Fruit fly (Drosophila melanogaster) whole organism, embryonic: ENCODE measurements around the gene sws.
A peak's percentile ranks its signal among the peaks of the same experiment; 100 is the strongest.

Experiments
- Atf3 ChIP-seq: fragments of 200-800 bp; sonication (Bioruptor generic); optimal IDR thresholded peaks from 3 replicates; lab custom pipeline; 2016; ENCODE audit warnings: missing biosample characterization, missing genetic modification characterization
- CG10267 ChIP-seq: fragments of 200-800 bp; sonication (Bioruptor generic); optimal IDR thresholded peaks from 2 replicates; lab custom pipeline; 2018; ENCODE audit warnings: missing biosample characterization, mild to moderate bottlenecking, missing genetic modification characterization, moderate library complexity
- CG11456 ChIP-seq: fragments of 200-800 bp; sonication (Bioruptor generic); IDR thresholded peaks from 3 replicates; pipeline ENCODE4 v1.3.6; 2022; ENCODE audit warnings: missing biosample characterization, missing genetic modification characterization
- CG12391 ChIP-seq: fragments of 200-800 bp; sonication (Bioruptor generic); optimal IDR thresholded peaks from 3 replicates; lab custom pipeline; 2018; ENCODE audit warnings: missing biosample characterization, mild to moderate bottlenecking, missing genetic modification characterization, moderate library complexity
- CG12744 ChIP-seq: fragments of 200-800 bp; sonication (Bioruptor generic); optimal IDR thresholded peaks from 2 replicates; lab custom pipeline; 2016; ENCODE audit warnings: missing biosample characterization, missing genetic modification characterization
- CG14710 ChIP-seq: fragments of 200-800 bp; sonication (Bioruptor generic); optimal IDR thresholded peaks from 3 replicates; lab custom pipeline; 2019; ENCODE audit warnings: missing biosample characterization, mild to moderate bottlenecking, missing genetic modification characterization, moderate library complexity
- CG15479 ChIP-seq: fragments of 200-800 bp; sonication (Bioruptor generic); optimal IDR thresholded peaks from 3 replicates; lab custom pipeline; 2019; ENCODE audit warnings: missing biosample characterization, mild to moderate bottlenecking, missing genetic modification characterization, moderate library complexity
- CG15601 ChIP-seq: fragments of 200-800 bp; sonication (Bioruptor generic); optimal IDR thresholded peaks from 3 replicates; lab custom pipeline; 2019; ENCODE audit warnings: missing biosample characterization, mild to moderate bottlenecking, missing genetic modification characterization, moderate library complexity
- CG15696 ChIP-seq: fragments of 200-800 bp; sonication (Bioruptor generic); optimal IDR thresholded peaks from 2 replicates; lab custom pipeline; 2019; ENCODE audit warnings: missing biosample characterization, mild to moderate bottlenecking, missing genetic modification characterization, moderate library complexity
- CG17385 ChIP-seq: fragments of 200-800 bp; sonication (Bioruptor generic); optimal IDR thresholded peaks from 3 replicates; lab custom pipeline; 2018; ENCODE audit warnings: missing biosample characterization, mild to moderate bottlenecking, missing genetic modification characterization
- CG2120 ChIP-seq: fragments of 200-800 bp; sonication (Bioruptor generic); optimal IDR thresholded peaks from 3 replicates; lab custom pipeline; 2016; ENCODE audit warnings: missing biosample characterization, missing genetic modification characterization
- CG4328 ChIP-seq: fragments of 200-800 bp; sonication (Bioruptor generic); optimal IDR thresholded peaks from 3 replicates; lab custom pipeline; 2017; ENCODE audit warnings: missing biosample characterization, missing genetic modification reagents, missing genetic modification characterization
- CG7839 ChIP-seq: fragments of 200-800 bp; sonication (Bioruptor generic); optimal IDR thresholded peaks from 3 replicates; lab custom pipeline; 2018; ENCODE audit warnings: missing biosample characterization, mild to moderate bottlenecking, missing genetic modification characterization, moderate library complexity
- CG9932 ChIP-seq: fragments of 200-800 bp; sonication (Bioruptor generic); IDR thresholded peaks from 2 replicates; pipeline ENCODE4 v1.3.6; 2022; ENCODE audit warnings: missing biosample characterization, missing genetic modification characterization
- Dbx ChIP-seq: fragments of 200-800 bp; sonication (Bioruptor generic); IDR thresholded peaks from 3 replicates; pipeline ENCODE4 v1.3.6; 2022; ENCODE audit warnings: missing biosample characterization, missing genetic modification characterization
- Dll ChIP-seq: fragments of 200-800 bp; sonication (Bioruptor generic); IDR thresholded peaks from 4 replicates; pipeline ENCODE4 v1.3.6; 2022; ENCODE audit warnings: missing biosample characterization, missing genetic modification characterization; ENCODE audit not compliant: partially characterized antibody
- H15 ChIP-seq: fragments of 200-800 bp; sonication (Bioruptor generic); IDR thresholded peaks from 3 replicates; pipeline ENCODE4 v1.3.6; 2022; ENCODE audit warnings: missing biosample characterization, missing genetic modification characterization
- HLH3B ChIP-seq: fragments of 200-800 bp; sonication (Bioruptor generic); IDR thresholded peaks from 2 replicates; pipeline ENCODE4 v1.3.6; 2022; ENCODE audit warnings: missing biosample characterization, missing genetic modification characterization
- HLHmδ ChIP-seq: fragments of 200-800 bp; sonication (Bioruptor generic); optimal IDR thresholded peaks from 2 replicates; lab custom pipeline; 2018; ENCODE audit warnings: missing biosample characterization, mild to moderate bottlenecking, missing genetic modification characterization, moderate library complexity
- Hr39 ChIP-seq: fragments of >200 bp; optimal IDR thresholded peaks from 2 replicates; lab custom pipeline; 2017
- Hr78 ChIP-seq, 2 experiments: fragments of 200-800 bp in 1 of 2; fragments of >200 bp in 1 of 2; sonication (Bioruptor generic) in 1 of 2; optimal IDR thresholded peaks; 2 replicates each; lab custom pipeline; 2017 to 2019; ENCODE audit warnings: missing biosample characterization in 2 of 2, missing genetic modification characterization in 2 of 2, mild to moderate bottlenecking in 1 of 2, moderate library complexity in 1 of 2
- Lim3 ChIP-seq: fragments of 200-800 bp; sonication (Bioruptor generic); IDR thresholded peaks from 2 replicates; pipeline ENCODE4 v1.3.6; 2022; ENCODE audit warnings: missing biosample characterization, missing genetic modification characterization
- Lpt ChIP-seq: fragments of >200 bp; optimal IDR thresholded peaks from 2 replicates; lab custom pipeline; 2018; ENCODE audit warnings: missing biosample characterization, missing genetic modification characterization
- MBD-R2 ChIP-seq: fragments of 200-800 bp; sonication (Bioruptor generic); IDR thresholded peaks from 2 replicates; pipeline ENCODE4 v1.3.6; 2022; ENCODE audit warnings: missing biosample characterization, missing genetic modification characterization
- MTF-1 ChIP-seq: fragments of 200-800 bp; sonication (Bioruptor generic); optimal IDR thresholded peaks from 2 replicates; lab custom pipeline; 2018; ENCODE audit warnings: missing biosample characterization, mild to moderate bottlenecking, missing genetic modification characterization, borderline replicate concordance
- Mad ChIP-seq: fragments of 200-800 bp; sonication (Bioruptor generic); optimal IDR thresholded peaks from 2 replicates; lab custom pipeline; 2016; ENCODE audit warnings: missing biosample characterization, missing genetic modification characterization
- Optix ChIP-seq: fragments of 200-800 bp; sonication (Bioruptor generic); IDR thresholded peaks from 3 replicates; pipeline ENCODE4 v1.3.6; 2022; ENCODE audit warnings: missing biosample characterization, missing genetic modification characterization
- Sox102F ChIP-seq: fragments of 200-800 bp; sonication (Bioruptor generic); optimal IDR thresholded peaks from 2 replicates; lab custom pipeline; 2018; ENCODE audit warnings: missing biosample characterization, mild to moderate bottlenecking, missing genetic modification characterization, moderate library complexity
- Sry-δ ChIP-seq: fragments of 200-800 bp; sonication (Bioruptor generic); optimal IDR thresholded peaks from 2 replicates; lab custom pipeline; 2016; ENCODE audit warnings: missing biosample characterization, missing genetic modification characterization
- Vsx1 ChIP-seq: fragments of 200-800 bp; sonication (Bioruptor generic); optimal IDR thresholded peaks from 2 replicates; lab custom pipeline; 2017; ENCODE audit warnings: missing biosample characterization, mild to moderate bottlenecking, missing genetic modification characterization, missing genetic modification reagents
- YL-1 ChIP-seq: fragments of 200-800 bp; sonication (Bioruptor generic); optimal IDR thresholded peaks from 3 replicates; lab custom pipeline; 2017; ENCODE audit warnings: missing biosample characterization, mild to moderate bottlenecking, missing genetic modification characterization
- aop ChIP-seq: fragments of 200-800 bp; sonication (Bioruptor generic); IDR thresholded peaks from 2 replicates; pipeline ENCODE4 v1.3.6; 2022; ENCODE audit warnings: missing biosample characterization, missing genetic modification characterization
- ato ChIP-seq: fragments of 200-800 bp; sonication (Bioruptor generic); IDR thresholded peaks from 2 replicates; pipeline ENCODE4 v1.3.6; 2022; ENCODE audit warnings: missing biosample characterization, missing genetic modification characterization; ENCODE audit not compliant: partially characterized antibody
- bab2 ChIP-seq: fragments of 200-800 bp; sonication (Bioruptor generic); optimal IDR thresholded peaks from 2 replicates; lab custom pipeline; 2016; ENCODE audit warnings: missing biosample characterization, missing genetic modification characterization
- disco-r ChIP-seq: fragments of 200-800 bp; sonication (Bioruptor generic); optimal IDR thresholded peaks from 2 replicates; lab custom pipeline; 2016; ENCODE audit warnings: missing biosample characterization, missing genetic modification characterization
- dysf ChIP-seq: fragments of 200-800 bp; sonication (Bioruptor generic); IDR thresholded peaks from 3 replicates; pipeline ENCODE4 v1.3.6; 2022; ENCODE audit warnings: missing biosample characterization, missing genetic modification characterization
- ken ChIP-seq: fragments of 200-800 bp; sonication (Bioruptor generic); IDR thresholded peaks from 3 replicates; pipeline ENCODE4 v1.3.6; 2022; ENCODE audit warnings: missing biosample characterization, missing genetic modification characterization
- lov ChIP-seq, 2 experiments: fragments of 200-800 bp in 1 of 2; fragments of >200 bp in 1 of 2; sonication (Bioruptor generic) in 1 of 2; IDR thresholded peaks in 1 of 2; optimal IDR thresholded peaks in 1 of 2; 2 replicates in 1 of 2; 3 replicates in 1 of 2; pipeline versions ENCODE4 v1.3.6 to Lab custom; 2017 to 2022; ENCODE audit warnings: missing biosample characterization in 1 of 2, missing genetic modification characterization in 1 of 2
- mld ChIP-seq: fragments of 200-800 bp; sonication (Bioruptor generic); IDR thresholded peaks from 3 replicates; pipeline ENCODE4 v1.3.6; 2022; ENCODE audit warnings: missing biosample characterization, missing genetic modification characterization; ENCODE audit not compliant: partially characterized antibody
- nau ChIP-seq: fragments of 200-800 bp; sonication (Bioruptor generic); optimal IDR thresholded peaks from 3 replicates; lab custom pipeline; 2017; ENCODE audit warnings: missing biosample characterization, mild to moderate bottlenecking, missing genetic modification characterization, missing genetic modification reagents
- otp ChIP-seq: fragments of 200-800 bp; sonication (Bioruptor generic); IDR thresholded peaks from 3 replicates; pipeline ENCODE4, ENCODE4 v1.3.6; 2022; ENCODE audit warnings: missing biosample characterization, missing genetic modification characterization
- seq ChIP-seq: fragments of 200-800 bp; sonication (Bioruptor generic); IDR thresholded peaks from 2 replicates; pipeline ENCODE4 v1.3.6; 2022; ENCODE audit warnings: missing biosample characterization, missing genetic modification characterization
- shn ChIP-seq: fragments of 200-800 bp; sonication (Bioruptor generic); optimal IDR thresholded peaks from 3 replicates; lab custom pipeline; 2016; ENCODE audit warnings: missing biosample characterization, missing genetic modification characterization
- stc ChIP-seq: fragments of 200-800 bp; sonication (Bioruptor generic); IDR thresholded peaks from 2 replicates; pipeline ENCODE4 v1.3.6; 2022; ENCODE audit warnings: missing biosample characterization, missing genetic modification characterization
- stwl ChIP-seq: fragments of 200-800 bp; sonication (Bioruptor generic); optimal IDR thresholded peaks from 3 replicates; lab custom pipeline; 2018; ENCODE audit warnings: missing biosample characterization, mild to moderate bottlenecking, missing genetic modification characterization, moderate library complexity
- tup ChIP-seq: fragments of 200-800 bp; sonication (Bioruptor generic); optimal IDR thresholded peaks from 2 replicates; lab custom pipeline; 2016; ENCODE audit warnings: missing biosample characterization, mild to moderate bottlenecking, missing genetic modification characterization, moderate library complexity
- unpg ChIP-seq: fragments of 200-800 bp; sonication (Bioruptor generic); optimal IDR thresholded peaks from 3 replicates; lab custom pipeline; 2018; ENCODE audit warnings: missing biosample characterization, mild to moderate bottlenecking, missing genetic modification characterization, moderate library complexity
- zfh1 ChIP-seq: fragments of 200-800 bp; sonication (Bioruptor generic); IDR thresholded peaks from 3 replicates; pipeline ENCODE4 v1.3.6; 2022; ENCODE audit warnings: missing biosample characterization, missing genetic modification characterization

sws gene

DNA sequence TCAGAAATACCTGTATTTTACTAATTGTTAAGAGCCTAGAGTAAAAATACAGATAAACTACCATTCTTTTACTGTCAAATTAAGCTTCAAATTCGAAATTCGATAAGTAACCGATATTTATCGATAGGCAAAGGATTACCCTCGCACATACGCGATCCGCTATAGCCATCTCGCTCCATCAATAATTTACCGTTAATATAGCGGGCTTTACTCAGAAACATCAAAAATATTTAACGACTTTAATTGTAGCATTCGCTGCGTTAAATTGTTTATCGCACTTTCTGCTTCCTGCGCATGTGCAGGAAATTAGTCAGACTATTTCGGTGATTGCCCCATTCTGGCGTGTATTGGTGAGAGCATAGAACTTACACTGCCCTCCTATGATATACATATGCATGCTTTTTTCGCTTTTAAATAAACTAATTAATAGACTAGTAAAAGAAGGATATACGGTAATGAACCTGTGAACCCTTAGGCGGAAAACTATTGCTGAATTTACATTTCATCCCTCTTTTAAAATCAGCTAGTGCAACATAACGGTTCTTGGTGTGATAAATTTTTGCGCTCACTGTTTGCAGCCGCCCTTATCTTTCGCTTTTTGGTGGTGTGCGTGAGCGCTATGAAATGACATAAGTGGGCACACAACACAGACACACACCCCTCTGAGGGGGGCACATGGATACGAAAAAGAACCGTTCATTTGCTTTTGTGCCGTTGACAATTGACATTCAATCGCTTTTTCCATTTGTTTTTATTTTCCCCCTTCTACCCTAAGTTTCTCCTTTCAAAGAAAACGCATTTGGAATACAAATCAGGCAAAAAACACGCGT lies 59.6 kb downstream of the sws start, which contains the start of the genes dpr14 and spidey (continued):
- TF ChIP-seq H15 (GFP tag; lab: Robert Waterston, UW): peak; percentile 79; the same call in 2 of the 3 replicates
- peak; percentile 71 for TF ChIP-seq CG12744 (GFP tag; lab: Kevin White, UChicago)
- TF ChIP-seq CG4328 (GFP tag; lab: Kevin White, UChicago): peak; percentile 87
- peak; percentile 68 for TF ChIP-seq CG15696
- TF ChIP-seq Dll (GFP tag; lab: Robert Waterston, UW): peak; percentile 49; the same call in 3 of the 4 replicates
- peak; percentile 45 for TF ChIP-seq Sry-δ (GFP tag; lab: Kevin White, UChicago)
- TF ChIP-seq CG7839 (tag; lab: Kevin White, UChicago): peak; percentile 94
- TF ChIP-seq otp (GFP tag; lab: Robert Waterston, UW): peak; percentile 48; the same call in 1 of the 3 replicates
- TF ChIP-seq CG11456: peak; percentile 90
- TF ChIP-seq CG17385 (GFP tag; lab: Kevin White, UChicago): peak; percentile 89
- no peak for TF ChIP-seq ato (GFP tag; lab: Robert Waterston, UW)
- no peak for TF ChIP-seq stwl (tag; lab: Kevin White, UChicago)
- peak; percentile 56; the same call in 1 of the 2 replicates for TF ChIP-seq aop (GFP tag; lab: Robert Waterston, UW)
- TF ChIP-seq Atf3: peak; percentile 89
- TF ChIP-seq CG9932 (GFP tag; lab: Robert Waterston, UW): peak; percentile 91
- TF ChIP-seq Vsx1 (GFP tag; lab: Kevin White, UChicago): peak; percentile 82
- TF ChIP-seq ken (GFP tag; lab: Robert Waterston, UW): peak; percentile 87
- TF ChIP-seq Optix: peak; percentile 89
- peak; percentile 81 for TF ChIP-seq CG10267 (tag; lab: Kevin White, UChicago)
- peak; percentile 87 for TF ChIP-seq nau (GFP tag; lab: Kevin White, UChicago)
- TF ChIP-seq CG15479 (GFP tag; lab: Kevin White, UChicago): peak; percentile 9
- peak; percentile 86 for TF ChIP-seq stc (GFP tag; lab: Robert Waterston, UW)
- TF ChIP-seq unpg (GFP tag; lab: Kevin White, UChicago): peak; percentile 92
- peak; percentile 35; the same call in 1 of the 2 replicates for TF ChIP-seq Lim3 (GFP tag; lab: Robert Waterston, UW)
- TF ChIP-seq CG2120: peak; percentile 96
- TF ChIP-seq Hr78 (GFP tag; optimal IDR thresholded peaks at IDR 0.05; lab: Kevin White, UChicago): peak in 1 of 2 experiments; percentile 75
- peak; percentile 82 for TF ChIP-seq bab2 (GFP tag; lab: Kevin White, UChicago)
- TF ChIP-seq shn (GFP tag; lab: Kevin White, UChicago): peak; percentile 85
- TF ChIP-seq Hr39 (lab: Kevin White, UChicago): no peak
- TF ChIP-seq zfh1: peak; percentile 87
- TF ChIP-seq lov (optimal IDR thresholded peaks at IDR 0.05; lab: Kevin White, UChicago): no peak
- TF ChIP-seq lov (GFP tag; IDR thresholded peaks at IDR 0.05; lab: Robert Waterston, UW): 0 out of 3 replicates have a peak, but pooled peaks have one; percentile 68
- peak; percentile 95 for TF ChIP-seq seq (GFP tag; lab: Robert Waterston, UW)
- peak; percentile 82 for TF ChIP-seq tup (GFP tag; lab: Kevin White, UChicago)
- peak; percentile 88 for TF ChIP-seq YL-1 (GFP tag; lab: Kevin White, UChicago)
- TF ChIP-seq HLH3B (GFP tag; lab: Robert Waterston, UW): peak; percentile 89
- TF ChIP-seq Sox102F (GFP tag; lab: Kevin White, UChicago): peak; percentile 91
- TF ChIP-seq mld (GFP tag; lab: Robert Waterston, UW): no peak
- peak; percentile 80; the same call in 1 of the 2 replicates for TF ChIP-seq MBD-R2 (GFP tag; lab: Robert Waterston, UW)
- peak; percentile 84 for TF ChIP-seq CG15601
- peak; percentile 91 for TF ChIP-seq CG12391 (tag; lab: Kevin White, UChicago)
- TF ChIP-seq Lpt (GFP tag; lab: Kevin White, UChicago): no peak
- peak; percentile 61 for TF ChIP-seq Mad (GFP tag; lab: Kevin White, UChicago)
- TF ChIP-seq HLHmδ (GFP tag; lab: Kevin White, UChicago): no peak
- TF ChIP-seq disco-r (GFP tag; lab: Kevin White, UChicago): peak; percentile 71
- peak; percentile 83 for TF ChIP-seq CG14710 (tag; lab: Kevin White, UChicago)
- TF ChIP-seq dysf (GFP tag; lab: Robert Waterston, UW): peak; percentile 93
- peak; percentile 90 for TF ChIP-seq Dbx (GFP tag; lab: Robert Waterston, UW)
- peak; percentile 72 for TF ChIP-seq MTF-1
